Fruit fly (Drosophila melanogaster) whole organism, embryonic: Measurements from ENCODE around the gene Awh.

Experiments
- Asciz ChIP-seq: fragments of 200-800 bp; sonication (Bioruptor generic); optimal IDR thresholded peaks from 2 replicates; lab custom pipeline; 2017; ENCODE audit warnings: missing biosample characterization, mild to moderate bottlenecking, missing genetic modification characterization, missing genetic modification reagents
- BEAF-32 ChIP-seq: fragments of 200-800 bp; sonication (Bioruptor generic); optimal IDR thresholded peaks from 3 replicates; lab custom pipeline; 2017; ENCODE audit warnings: missing biosample characterization, missing genetic modification characterization, mild to moderate bottlenecking, moderate library complexity, missing genetic modification reagents
- CG10274 ChIP-seq: fragments of 200-800 bp; sonication (Bioruptor generic); optimal IDR thresholded peaks from 3 replicates; lab custom pipeline; 2017; ENCODE audit warnings: missing biosample characterization, mild to moderate bottlenecking, missing genetic modification characterization
- CG10543 ChIP-seq: fragments of 200-800 bp; sonication (Bioruptor generic); optimal IDR thresholded peaks from 3 replicates; lab custom pipeline; 2017; ENCODE audit warnings: missing biosample characterization, mild to moderate bottlenecking, missing genetic modification characterization, moderate library complexity
- CG12104 ChIP-seq: fragments of 200-800 bp; sonication (Bioruptor generic); optimal IDR thresholded peaks from 3 replicates; lab custom pipeline; 2016; ENCODE audit warnings: missing biosample characterization, missing genetic modification characterization
- CG13287 ChIP-seq: fragments of 200-800 bp; sonication (Bioruptor generic); IDR thresholded peaks from 2 replicates; pipeline ENCODE4 v1.3.6; 2022; ENCODE audit warnings: missing biosample characterization, missing genetic modification characterization; ENCODE audit not compliant: partially characterized antibody
- CG14667 ChIP-seq: fragments of 200-800 bp; sonication (Bioruptor generic); IDR thresholded peaks from 2 replicates; pipeline ENCODE4 v1.3.6; 2022; ENCODE audit warnings: missing biosample characterization, missing genetic modification characterization
- CG18262 ChIP-seq: fragments of 200-800 bp; optimal IDR thresholded peaks from 3 replicates; lab custom pipeline; 2019; ENCODE audit warnings: missing biosample characterization, mild to moderate bottlenecking, missing genetic modification characterization, moderate library complexity
- CG18599 ChIP-seq: fragments of 200-800 bp; sonication (Bioruptor generic); optimal IDR thresholded peaks from 3 replicates; lab custom pipeline; 2017; ENCODE audit warnings: missing biosample characterization, missing genetic modification characterization, mild to moderate bottlenecking, moderate library complexity, missing genetic modification reagents
- CG2120 ChIP-seq: fragments of 200-800 bp; sonication (Bioruptor generic); optimal IDR thresholded peaks from 3 replicates; lab custom pipeline; 2016; ENCODE audit warnings: missing biosample characterization, missing genetic modification characterization
- CG2199 ChIP-seq: fragments of 200-800 bp; sonication (Bioruptor generic); IDR thresholded peaks from 3 replicates; pipeline ENCODE4 v1.3.6; 2022; ENCODE audit warnings: missing biosample characterization, missing genetic modification characterization
- CG2678 ChIP-seq: fragments of 200-800 bp; sonication (Bioruptor generic); optimal IDR thresholded peaks from 3 replicates; lab custom pipeline; 2019; ENCODE audit warnings: missing biosample characterization, mild to moderate bottlenecking, missing genetic modification characterization, moderate library complexity
- CG2875 ChIP-seq: fragments of 200-800 bp; sonication (Bioruptor generic); optimal IDR thresholded peaks from 2 replicates; lab custom pipeline; 2017; ENCODE audit warnings: missing biosample characterization, mild to moderate bottlenecking, missing genetic modification characterization, missing genetic modification reagents
- CG2889 ChIP-seq: fragments of 200-800 bp; sonication (Bioruptor generic); IDR thresholded peaks from 3 replicates; pipeline ENCODE4 v1.3.6; 2022; ENCODE audit warnings: missing biosample characterization, missing genetic modification characterization
- CG31441 ChIP-seq: fragments of 200-800 bp; sonication (Bioruptor generic); IDR thresholded peaks from 2 replicates; pipeline ENCODE4 v1.3.6; 2022; ENCODE audit warnings: missing biosample characterization, missing genetic modification characterization
- CG4820 ChIP-seq: fragments of 200-800 bp; sonication (Bioruptor generic); optimal IDR thresholded peaks from 3 replicates; lab custom pipeline; 2016; ENCODE audit warnings: missing biosample characterization, missing genetic modification characterization
- CG7372 ChIP-seq: fragments of 200-800 bp; sonication (Bioruptor generic); IDR thresholded peaks from 2 replicates; pipeline ENCODE4 v1.3.6; 2022; ENCODE audit warnings: missing biosample characterization, missing genetic modification characterization
- CG7556 ChIP-seq: fragments of 200-800 bp; sonication (Bioruptor generic); optimal IDR thresholded peaks from 2 replicates; lab custom pipeline; 2017; ENCODE audit warnings: missing biosample characterization, mild to moderate bottlenecking, missing genetic modification characterization
- CG7987 ChIP-seq: fragments of 200-800 bp; sonication (Bioruptor generic); optimal IDR thresholded peaks from 2 replicates; lab custom pipeline; 2018; ENCODE audit warnings: missing biosample characterization, mild to moderate bottlenecking, missing genetic modification characterization, moderate library complexity
- CG8388 ChIP-seq: fragments of 200-800 bp; sonication (Bioruptor generic); optimal IDR thresholded peaks from 2 replicates; lab custom pipeline; 2019; ENCODE audit warnings: missing biosample characterization, mild to moderate bottlenecking, missing genetic modification characterization, moderate library complexity
- CG9797 ChIP-seq: fragments of 200-800 bp; sonication (Bioruptor generic); optimal IDR thresholded peaks from 3 replicates; lab custom pipeline; 2018; ENCODE audit warnings: missing biosample characterization, mild to moderate bottlenecking, missing genetic modification characterization
- Camta ChIP-seq: fragments of 200-800 bp; sonication (Bioruptor generic); optimal IDR thresholded peaks from 2 replicates; lab custom pipeline; 2016; ENCODE audit warnings: missing biosample characterization, missing genetic modification characterization
- Dref ChIP-seq: fragments of 200-800 bp; sonication (Bioruptor generic); IDR thresholded peaks from 2 replicates; pipeline ENCODE4 v1.3.6; 2022; ENCODE audit warnings: missing biosample characterization, missing genetic modification characterization
- Hmr ChIP-seq: fragments of 200-800 bp; sonication (Bioruptor generic); optimal IDR thresholded peaks from 3 replicates; lab custom pipeline; 2017; ENCODE audit warnings: mild to moderate bottlenecking, missing biosample characterization, missing genetic modification reagents, missing genetic modification characterization
- Hmx ChIP-seq: fragments of 200-800 bp; sonication (Bioruptor generic); optimal IDR thresholded peaks from 2 replicates; lab custom pipeline; 2016; ENCODE audit warnings: missing biosample characterization, missing genetic modification characterization
- cad ChIP-seq: fragments of >200 bp; optimal IDR thresholded peaks from 2 replicates; lab custom pipeline; 2017; ENCODE audit warnings: missing biosample characterization, missing genetic modification characterization
- cato ChIP-seq: fragments of 200-800 bp; sonication (Bioruptor generic); optimal IDR thresholded peaks from 2 replicates; lab custom pipeline; 2016; ENCODE audit warnings: missing biosample characterization, missing genetic modification characterization, borderline replicate concordance
- crol ChIP-seq: fragments of 200-800 bp; sonication (Bioruptor generic); IDR thresholded peaks from 2 replicates; pipeline ENCODE4 v1.3.6; 2022; ENCODE audit warnings: missing biosample characterization, missing genetic modification characterization
- dimm ChIP-seq: fragments of 200-800 bp; sonication (Bioruptor generic); IDR thresholded peaks from 2 replicates; pipeline ENCODE4 v1.3.6; 2022; ENCODE audit warnings: missing biosample characterization, missing genetic modification characterization
- dmrt99B ChIP-seq: fragments of 200-800 bp; sonication (Bioruptor generic); optimal IDR thresholded peaks from 2 replicates; lab custom pipeline; 2018; ENCODE audit warnings: missing biosample characterization, mild to moderate bottlenecking, missing genetic modification characterization, moderate library complexity
- eve ChIP-seq, 2 experiments: fragments of >200 bp; optimal IDR thresholded peaks; 2 replicates each; lab custom pipeline; 2017; ENCODE audit warnings: missing biosample characterization in 2 of 2, missing genetic modification characterization in 2 of 2
- ewg ChIP-seq: fragments of 200-800 bp; sonication (Bioruptor generic); optimal IDR thresholded peaks from 3 replicates; lab custom pipeline; 2017; ENCODE audit warnings: mild to moderate bottlenecking, missing biosample characterization, missing genetic modification reagents, missing genetic modification characterization
- fd64A ChIP-seq: fragments of 200-800 bp; sonication (Bioruptor generic); optimal IDR thresholded peaks from 3 replicates; lab custom pipeline; 2018; ENCODE audit warnings: missing biosample characterization, mild to moderate bottlenecking, missing genetic modification characterization
- gsb-n ChIP-seq: fragments of 200-800 bp; sonication (Bioruptor generic); optimal IDR thresholded peaks from 3 replicates; lab custom pipeline; 2018; ENCODE audit warnings: missing biosample characterization, mild to moderate bottlenecking, missing genetic modification characterization
- gt ChIP-seq: fragments of 200-800 bp; sonication (Bioruptor generic); IDR thresholded peaks from 2 replicates; pipeline ENCODE4 v1.3.6; 2022; ENCODE audit warnings: missing biosample characterization, missing genetic modification characterization
- jumu ChIP-seq: fragments of 200-800 bp; sonication (Bioruptor generic); optimal IDR thresholded peaks from 3 replicates; lab custom pipeline; 2016; ENCODE audit warnings: missing biosample characterization, missing genetic modification characterization
- mirr ChIP-seq: fragments of 200-800 bp; sonication (Bioruptor generic); optimal IDR thresholded peaks from 3 replicates; lab custom pipeline; 2018; ENCODE audit warnings: missing biosample characterization, mild to moderate bottlenecking, missing genetic modification characterization
- nerfin-1 ChIP-seq: fragments of 200-800 bp; sonication (Bioruptor generic); optimal IDR thresholded peaks from 3 replicates; lab custom pipeline; 2019; ENCODE audit warnings: missing biosample characterization, mild to moderate bottlenecking, missing genetic modification characterization, moderate library complexity
- p53 ChIP-seq: fragments of 200-800 bp; sonication (Bioruptor generic); optimal IDR thresholded peaks from 2 replicates; lab custom pipeline; 2016; ENCODE audit warnings: missing biosample characterization, missing genetic modification characterization
- pb ChIP-seq: fragments of 200-800 bp; sonication (Bioruptor generic); optimal IDR thresholded peaks from 3 replicates; lab custom pipeline; 2016; ENCODE audit warnings: missing biosample characterization, missing genetic modification characterization
- prd ChIP-seq, 3 experiments: fragments of >200 bp in 2 of 3; fragments of 200-800 bp in 1 of 3; sonication (Bioruptor generic) in 1 of 3; optimal IDR thresholded peaks in 2 of 3; IDR thresholded peaks in 1 of 3; 2 replicates in 2 of 3; 3 replicates in 1 of 3; pipeline versions ENCODE4 v1.3.6 to Lab custom; 2017 to 2022; ENCODE audit warnings: missing biosample characterization in 1 of 3, missing genetic modification characterization in 1 of 3
- rib ChIP-seq: fragments of 200-800 bp; sonication (Bioruptor generic); IDR thresholded peaks from 2 replicates; pipeline ENCODE4 v1.3.6; 2022; ENCODE audit warnings: missing biosample characterization, missing genetic modification characterization
- sc ChIP-seq, 3 experiments: fragments of >200 bp in 2 of 3; fragments of 200-800 bp in 1 of 3; sonication (Bioruptor generic) in 1 of 3; optimal IDR thresholded peaks; 2 replicates in 2 of 3; 3 replicates in 1 of 3; lab custom pipeline; 2017; ENCODE audit warnings: mild to moderate bottlenecking in 1 of 3, missing biosample characterization in 1 of 3, missing genetic modification characterization in 1 of 3, missing genetic modification reagents in 1 of 3
- schlank ChIP-seq: fragments of 200-800 bp; sonication (Bioruptor generic); optimal IDR thresholded peaks from 2 replicates; lab custom pipeline; 2018; ENCODE audit warnings: missing biosample characterization, mild to moderate bottlenecking, missing genetic modification characterization
- unpg ChIP-seq: fragments of 200-800 bp; sonication (Bioruptor generic); optimal IDR thresholded peaks from 3 replicates; lab custom pipeline; 2018; ENCODE audit warnings: missing biosample characterization, mild to moderate bottlenecking, missing genetic modification characterization, moderate library complexity
- wek ChIP-seq: fragments of 200-800 bp; sonication (Bioruptor generic); optimal IDR thresholded peaks from 3 replicates; lab custom pipeline; 2018; ENCODE audit warnings: missing biosample characterization, mild to moderate bottlenecking, missing genetic modification characterization, moderate library complexity
- zf30C ChIP-seq: fragments of 200-800 bp; sonication (Bioruptor generic); optimal IDR thresholded peaks from 3 replicates; lab custom pipeline; 2018; ENCODE audit warnings: missing biosample characterization, mild to moderate bottlenecking, missing genetic modification characterization

Awh gene

DNA sequence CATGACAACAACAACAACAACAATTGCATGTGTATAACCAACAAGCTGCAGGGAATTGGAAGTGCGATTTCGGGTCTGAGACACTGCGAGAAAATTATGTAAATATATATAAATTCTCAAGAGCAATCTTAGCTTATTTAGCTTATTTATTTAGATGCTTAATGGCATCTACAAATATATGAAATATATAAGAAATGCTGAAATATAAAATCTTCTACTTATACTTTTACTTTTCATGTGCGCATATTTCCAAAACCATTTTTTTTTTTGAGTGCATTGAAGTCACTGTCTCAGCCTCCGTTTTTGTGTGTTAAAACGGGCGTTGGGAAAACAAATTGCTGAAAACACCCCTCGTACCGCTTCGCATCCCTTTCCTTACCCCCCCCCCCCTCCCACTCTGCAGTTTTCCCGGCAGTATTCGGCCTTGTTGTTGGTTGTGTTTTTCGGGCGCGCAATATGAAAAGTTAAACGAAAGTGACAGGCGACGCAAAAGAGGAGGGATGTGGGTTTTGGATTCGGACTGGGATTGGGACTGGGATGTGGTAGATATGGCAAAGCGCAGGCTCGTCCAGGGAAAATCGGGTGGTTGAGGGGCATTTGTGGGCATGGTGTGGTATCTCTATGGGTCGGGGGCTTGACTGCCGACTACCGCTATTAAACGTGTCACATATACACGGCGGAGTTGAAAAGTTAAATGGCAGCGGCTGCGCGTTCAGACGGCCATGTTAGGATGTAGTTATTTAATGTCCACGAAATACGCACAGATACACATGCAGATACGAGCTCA, 9.4 kb downstream of the Awh start (continued):
- TF ChIP-seq p53 (GFP tag; lab: Kevin White, UChicago) (no peak), CG10543 (GFP tag; lab: Kevin White, UChicago) (no peak), zf30C (peak; percentile 89), prd (optimal IDR thresholded peaks at IDR 0.05; lab: Kevin White, UChicago) (no peak), prd (GFP tag; IDR thresholded peaks at IDR 0.05; lab: Robert Waterston, UW) (peak; percentile 83; the same call in 2 of the 3 replicates), CG13287 (no peak), dimm (GFP tag; lab: Robert Waterston, UW) (no peak), CG18599 (GFP tag; lab: Kevin White, UChicago) (peak; percentile 36), ewg (peak; percentile 65), Hmx (GFP tag; lab: Kevin White, UChicago) (no peak), CG18262 (tag; lab: Kevin White, UChicago) (peak; percentile 75), nerfin-1 (peak; percentile 41), sc (optimal IDR thresholded peaks at IDR 0.05; lab: Kevin White, UChicago) (no peak), sc (GFP tag; optimal IDR thresholded peaks at IDR 0.05; lab: Kevin White, UChicago) (peak; percentile 38), gsb-n (tag; lab: Kevin White, UChicago) (peak; percentile 64), CG2889 (GFP tag; lab: Robert Waterston, UW) (no peak), CG2678 (peak; percentile 53), BEAF-32 (GFP tag; lab: Kevin White, UChicago) (no peak), CG2120 (GFP tag; lab: Kevin White, UChicago) (no peak), CG8388 (GFP tag; lab: Kevin White, UChicago) (peak; percentile 68), CG7556 (GFP tag; lab: Kevin White, UChicago) (peak; percentile 67), Hmr (GFP tag; lab: Kevin White, UChicago) (peak; percentile 14), crol (GFP tag; lab: Robert Waterston, UW) (peak; percentile 95), CG9797 (GFP tag; lab: Kevin White, UChicago) (no peak), CG31441 (GFP tag; lab: Robert Waterston, UW) (peak; percentile 68), CG7372 (GFP tag; lab: Robert Waterston, UW) (0 out of 2 replicates have a peak, but pooled peaks have one; percentile 11), CG2199 (GFP tag; lab: Robert Waterston, UW) (0 out of 3 replicates have a peak, but pooled peaks have one; percentile 11), cato (GFP tag; lab: Kevin White, UChicago) (peak; percentile 3), Camta (GFP tag; lab: Kevin White, UChicago) (peak; percentile 1), CG12104 (GFP tag; lab: Kevin White, UChicago) (no peak), dmrt99B (tag; lab: Kevin White, UChicago) (peak; percentile 53), unpg (GFP tag; lab: Kevin White, UChicago) (peak; percentile 63), mirr (GFP tag; lab: Kevin White, UChicago) (no peak), CG10274 (GFP tag; lab: Kevin White, UChicago) (no peak), gt (GFP tag; lab: Robert Waterston, UW) (no peak), Dref (GFP tag; lab: Robert Waterston, UW) (no peak), rib (no peak), eve (GFP tag; optimal IDR thresholded peaks at IDR 0.05; lab: Kevin White, UChicago) (peak in 1 of 2 experiments; percentile 65), jumu (GFP tag; lab: Kevin White, UChicago) (no peak), cad (GFP tag; lab: Kevin White, UChicago) (no peak), wek (GFP tag; lab: Kevin White, UChicago) (no peak), fd64A (GFP tag; lab: Kevin White, UChicago) (no peak), CG14667 (0 out of 2 replicates have a peak, but pooled peaks have one; percentile 30), CG2875 (GFP tag; lab: Kevin White, UChicago) (peak; percentile 22), schlank (tag; lab: Kevin White, UChicago) (no peak), Asciz (peak; percentile 3), CG4820 (GFP tag; lab: Kevin White, UChicago) (peak; percentile 43), CG7987 (no peak), pb (GFP tag; lab: Kevin White, UChicago) (no peak)
